Fruit fly (Drosophila melanogaster) whole organism, prepupa: ENCODE measurements around the gene CG6432.

ENCODE experiments used
- CG4318 ChIP-seq: fragments of 200-800 bp; sonication (Bioruptor generic); optimal IDR thresholded peaks from 3 replicates; lab custom pipeline; 2017; ENCODE audit warnings: missing biosample characterization, mild to moderate bottlenecking, missing genetic modification characterization
- CG8119 ChIP-seq: fragments of 200-800 bp; sonication (Bioruptor generic); IDR thresholded peaks from 3 replicates; pipeline ENCODE4 v1.3.6; 2022; ENCODE audit warnings: missing biosample characterization, missing genetic modification characterization
- Eip93F ChIP-seq: fragments of 200-800 bp; sonication (Bioruptor generic); optimal IDR thresholded peaks from 2 replicates; lab custom pipeline; 2016; ENCODE audit warnings: missing biosample characterization, mild to moderate bottlenecking, missing genetic modification characterization
- Ets21C ChIP-seq: fragments of 200-800 bp; sonication (Bioruptor generic); optimal IDR thresholded peaks from 3 replicates; lab custom pipeline; 2016; ENCODE audit warnings: missing biosample characterization, missing genetic modification characterization
- Ets96B ChIP-seq: fragments of 200-800 bp; optimal IDR thresholded peaks from 2 replicates; lab custom pipeline; 2019; ENCODE audit warnings: missing biosample characterization, mild to moderate bottlenecking, missing genetic modification characterization, moderate library complexity

dm6 chr3R:24298534-24298936, 38.2 kb upstream of the CG6432 start:
- no peak for TF ChIP-seq CG8119
- TF ChIP-seq Ets96B = peak; percentile 24
- TF ChIP-seq Ets21C (GFP tag; lab: Kevin White, UChicago) = no peak
- no peak for TF ChIP-seq Eip93F (GFP tag; lab: Kevin White, UChicago)
- TF ChIP-seq CG4318 (GFP tag; lab: Kevin White, UChicago) = peak; percentile 14
